Worm (Caenorhabditis elegans): ENCODE data around the gene F46E10.2.

DNA sequence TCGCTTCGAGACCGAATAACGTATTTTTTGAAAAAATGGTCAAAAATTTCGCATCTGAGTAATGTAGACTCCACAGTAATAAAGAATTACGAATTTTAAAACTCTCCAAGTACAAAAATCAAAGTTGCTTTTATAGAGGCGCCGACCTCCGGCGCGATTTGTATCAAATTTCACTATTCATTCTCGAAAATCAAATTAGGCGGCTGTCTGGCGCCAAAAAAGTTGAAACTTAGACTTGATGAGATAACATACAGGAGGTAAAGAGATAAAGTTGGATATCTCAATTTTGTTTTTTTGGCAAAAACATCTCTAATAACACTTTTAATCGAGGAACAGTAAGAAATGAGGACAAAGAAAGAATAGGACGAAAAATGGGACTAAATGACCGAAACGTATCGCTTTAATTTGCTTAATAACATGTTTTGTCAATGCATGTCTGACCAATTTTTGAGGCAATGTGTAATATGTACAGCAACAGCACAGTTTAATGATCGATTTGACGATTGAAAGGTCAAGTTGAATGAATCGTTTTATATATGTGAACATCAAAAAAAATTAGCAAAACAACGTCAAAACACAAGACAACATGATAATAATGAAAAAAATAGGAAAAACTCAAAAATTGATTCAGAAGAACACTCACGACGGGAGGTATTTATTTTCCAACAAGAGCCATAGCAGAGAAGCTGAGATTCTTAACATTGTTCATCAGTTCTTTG, 13.8 kb upstream of the F46E10.2 start:
- TF ChIP-seq unc-55 (GFP tag; optimal IDR thresholded peaks at IDR 0.05) (no peak), egl-27 (tag; optimal IDR thresholded peaks at IDR 0.05) (no peak), nhr-25 (tag; optimal IDR thresholded peaks at IDR 0.05) (no peak)

Measured in whole organism, L2 larva.